Fruit fly (Drosophila melanogaster) whole organism, adult: ENCODE results near the gene PH4alphaMP.

Experiments
- CG11617 ChIP-seq: fragments of 200-800 bp; sonication (Bioruptor generic); optimal IDR thresholded peaks from 2 replicates; lab custom pipeline; 2017; ENCODE audit warnings: mild to moderate bottlenecking, missing biosample characterization, missing genetic modification reagents, missing genetic modification characterization
- CG12768 ChIP-seq: fragments of 200-800 bp; sonication (Bioruptor generic); optimal IDR thresholded peaks from 2 replicates; lab custom pipeline; 2017; ENCODE audit warnings: missing biosample characterization, missing genetic modification characterization, mild to moderate bottlenecking, moderate library complexity, missing genetic modification reagents
- CG1620 ChIP-seq: fragments of 200-800 bp; sonication (Bioruptor generic); optimal IDR thresholded peaks from 2 replicates; lab custom pipeline; 2016; ENCODE audit warnings: missing biosample characterization, missing genetic modification characterization
- CG33017 ChIP-seq: fragments of 200-800 bp; sonication (Bioruptor generic); optimal IDR thresholded peaks from 2 replicates; lab custom pipeline; 2018; ENCODE audit warnings: missing biosample characterization, mild to moderate bottlenecking, missing genetic modification characterization, moderate library complexity
- CG7045 ChIP-seq: fragments of 200-800 bp; sonication (Bioruptor generic); optimal IDR thresholded peaks from 2 replicates; lab custom pipeline; 2017; ENCODE audit warnings: missing biosample characterization, mild to moderate bottlenecking, missing genetic modification characterization
- CG7101 ChIP-seq: fragments of 200-800 bp; sonication (Bioruptor generic); optimal IDR thresholded peaks from 2 replicates; lab custom pipeline; 2018; ENCODE audit warnings: missing biosample characterization, mild to moderate bottlenecking, missing genetic modification characterization, moderate library complexity
- Clk ChIP-seq: fragments of 200-800 bp; sonication (Bioruptor generic); optimal IDR thresholded peaks from 2 replicates; lab custom pipeline; 2017; ENCODE audit warnings: missing biosample characterization, missing genetic modification characterization
- Crg-1 ChIP-seq: fragments of 200-800 bp; sonication (Bioruptor generic); optimal IDR thresholded peaks from 2 replicates; lab custom pipeline; 2016; ENCODE audit warnings: missing biosample characterization, missing genetic modification characterization
- Hr96 ChIP-seq: fragments of 200-800 bp; sonication (Bioruptor generic); optimal IDR thresholded peaks from 2 replicates; lab custom pipeline; 2016; ENCODE audit warnings: missing biosample characterization, missing genetic modification characterization
- Mnt ChIP-seq: fragments of 200-800 bp; sonication (Bioruptor generic); optimal IDR thresholded peaks from 2 replicates; lab custom pipeline; 2016; ENCODE audit warnings: missing biosample characterization, mild to moderate bottlenecking, missing genetic modification characterization
- bab1 ChIP-seq: fragments of 200-800 bp; sonication (Bioruptor generic); optimal IDR thresholded peaks from 3 replicates; lab custom pipeline; 2019; ENCODE audit warnings: missing biosample characterization, mild to moderate bottlenecking, missing genetic modification characterization, moderate library complexity
- cnc ChIP-seq, 2 experiments: fragments of >200 bp; optimal IDR thresholded peaks; 2 replicates each; lab custom pipeline; 2017
- kay ChIP-seq: fragments of 200-800 bp; sonication (Bioruptor generic); peaks from one replicate; lab custom pipeline; 2016; ENCODE audit warnings: missing biosample characterization, missing genetic modification characterization, borderline replicate concordance
- pad ChIP-seq: fragments of 200-800 bp; sonication (Bioruptor generic); optimal IDR thresholded peaks from 3 replicates; lab custom pipeline; 2017; ENCODE audit warnings: missing biosample characterization, missing genetic modification characterization, mild to moderate bottlenecking, moderate library complexity, missing genetic modification reagents
- tj ChIP-seq: fragments of 200-800 bp; sonication (Bioruptor generic); optimal IDR thresholded peaks from 3 replicates; lab custom pipeline; 2017; ENCODE audit warnings: missing biosample characterization, mild to moderate bottlenecking, missing genetic modification characterization, moderate library complexity

PH4alphaMP gene

dm6 chr3R:30449446-30449845 lies 46.5 kb downstream of the PH4alphaMP start:
- no peak for TF ChIP-seq Mnt
- TF ChIP-seq kay (GFP tag; lab: Kevin White, UChicago): peak; percentile 40

dm6 chr3R:30444946-30445345 lies 51.0 kb downstream of the PH4alphaMP start, which contains the start of gene Osi23:
Gene Osi23, minus strand, starts transcription at chr3R:30445046.
- TF ChIP-seq CG33017 (tag; lab: Kevin White, UChicago): no peak
- TF ChIP-seq CG12768: no peak
- TF ChIP-seq Crg-1 (GFP tag; lab: Kevin White, UChicago): no peak
- no peak for TF ChIP-seq Clk (GFP tag; lab: Kevin White, UChicago)
- TF ChIP-seq CG7045: no peak
- TF ChIP-seq cnc (optimal IDR thresholded peaks at IDR 0.05; lab: Kevin White, UChicago): no peak
- no peak for TF ChIP-seq Hr96
- no peak for TF ChIP-seq tj (GFP tag; lab: Kevin White, UChicago)
- TF ChIP-seq kay (GFP tag; lab: Kevin White, UChicago): no peak
- no peak for TF ChIP-seq Mnt
- TF ChIP-seq pad (GFP tag; lab: Kevin White, UChicago): no peak
- no peak for TF ChIP-seq CG7101 (tag; lab: Kevin White, UChicago)
- no peak for TF ChIP-seq bab1 (GFP tag; lab: Kevin White, UChicago)
- TF ChIP-seq CG11617: no peak
- no peak for TF ChIP-seq CG1620 (GFP tag; lab: Kevin White, UChicago)

dm6 chr3R:30443549-30444133 lies 52.3 kb downstream of the PH4alphaMP start, which contains the start of gene CG15537:
Gene CG15537, minus strand, starts transcription at chr3R:30443599.
- TF ChIP-seq kay (GFP tag; lab: Kevin White, UChicago) (peak; percentile 86), CG1620 (GFP tag; lab: Kevin White, UChicago) (no peak)
